Fruit fly (Drosophila melanogaster) whole organism, embryonic: ENCODE data around the gene Hand.

Experiments used
- Bgb ChIP-seq: fragments of 200-800 bp; sonication (Bioruptor generic); IDR thresholded peaks from 2 replicates; pipeline ENCODE4 v1.3.6; 2022; ENCODE audit warnings: missing biosample characterization, missing genetic modification characterization; ENCODE audit not compliant: partially characterized antibody
- CG10979 ChIP-seq: fragments of 200-800 bp; sonication (Bioruptor generic); optimal IDR thresholded peaks from 2 replicates; lab custom pipeline; 2018; ENCODE audit warnings: missing biosample characterization, mild to moderate bottlenecking, missing genetic modification characterization, moderate library complexity
- CG14710 ChIP-seq: fragments of 200-800 bp; sonication (Bioruptor generic); optimal IDR thresholded peaks from 3 replicates; lab custom pipeline; 2019; ENCODE audit warnings: missing biosample characterization, mild to moderate bottlenecking, missing genetic modification characterization, moderate library complexity
- CG15269 ChIP-seq: fragments of 200-800 bp; sonication (Bioruptor generic); optimal IDR thresholded peaks from 2 replicates; lab custom pipeline; 2018; ENCODE audit warnings: missing biosample characterization, mild to moderate bottlenecking, missing genetic modification characterization, moderate library complexity
- CG15514 ChIP-seq: fragments of 200-800 bp; sonication (Bioruptor generic); optimal IDR thresholded peaks from 3 replicates; lab custom pipeline; 2017; ENCODE audit warnings: missing biosample characterization, missing genetic modification characterization, mild to moderate bottlenecking, moderate library complexity, missing genetic modification reagents
- CG2116 ChIP-seq: fragments of 200-800 bp; sonication (Bioruptor generic); optimal IDR thresholded peaks from 3 replicates; lab custom pipeline; 2018; ENCODE audit warnings: missing biosample characterization, mild to moderate bottlenecking, missing genetic modification characterization
- CG34224 ChIP-seq: fragments of 200-800 bp; sonication (Bioruptor generic); IDR thresholded peaks from 3 replicates; pipeline ENCODE4 v1.3.6; 2022; ENCODE audit warnings: missing biosample characterization, missing genetic modification characterization; ENCODE audit not compliant: partially characterized antibody
- CG34376 ChIP-seq: fragments of 200-800 bp; sonication (Bioruptor generic); optimal IDR thresholded peaks from 2 replicates; lab custom pipeline; 2018; ENCODE audit warnings: missing biosample characterization, mild to moderate bottlenecking, missing genetic modification characterization
- CG43689 ChIP-seq: fragments of 200-800 bp; sonication (Bioruptor generic); IDR thresholded peaks from 2 replicates; pipeline ENCODE4 v1.3.6; 2022; ENCODE audit warnings: missing biosample characterization, missing genetic modification characterization
- CG4617 ChIP-seq: fragments of 200-800 bp; sonication (Bioruptor generic); optimal IDR thresholded peaks from 3 replicates; lab custom pipeline; 2016; ENCODE audit warnings: missing biosample characterization, missing genetic modification characterization, borderline replicate concordance
- CG5245 ChIP-seq: fragments of 200-800 bp; sonication (Bioruptor generic); optimal IDR thresholded peaks from 3 replicates; lab custom pipeline; 2016; ENCODE audit warnings: missing biosample characterization, missing genetic modification characterization
- CG5953 ChIP-seq: fragments of 200-800 bp; sonication (Bioruptor generic); IDR thresholded peaks from 2 replicates; pipeline ENCODE4 v1.3.6; 2022; ENCODE audit warnings: missing biosample characterization, missing genetic modification characterization
- CG7839 ChIP-seq: fragments of 200-800 bp; sonication (Bioruptor generic); optimal IDR thresholded peaks from 3 replicates; lab custom pipeline; 2018; ENCODE audit warnings: missing biosample characterization, mild to moderate bottlenecking, missing genetic modification characterization, moderate library complexity
- CG7928 ChIP-seq: fragments of 200-800 bp; sonication (Bioruptor generic); optimal IDR thresholded peaks from 2 replicates; lab custom pipeline; 2017; ENCODE audit warnings: missing biosample characterization, mild to moderate bottlenecking, missing genetic modification characterization
- CG9817 ChIP-seq: fragments of 200-800 bp; sonication (Bioruptor generic); optimal IDR thresholded peaks from 2 replicates; lab custom pipeline; 2018; ENCODE audit warnings: missing biosample characterization, mild to moderate bottlenecking, missing genetic modification characterization, moderate library complexity
- D19B ChIP-seq: fragments of 200-800 bp; sonication (Bioruptor generic); optimal IDR thresholded peaks from 2 replicates; lab custom pipeline; 2017; ENCODE audit warnings: missing biosample characterization, mild to moderate bottlenecking, missing genetic modification characterization
- Dp ChIP-seq: fragments of 200-800 bp; sonication (Bioruptor generic); optimal IDR thresholded peaks from 2 replicates; lab custom pipeline; 2018; ENCODE audit warnings: missing biosample characterization, mild to moderate bottlenecking, missing genetic modification characterization, moderate library complexity
- Ets65A ChIP-seq: fragments of 200-800 bp; sonication (Bioruptor generic); peaks from one replicate; lab custom pipeline; 2016; ENCODE audit warnings: missing biosample characterization, missing genetic modification characterization
- Ets97D ChIP-seq: fragments of 200-800 bp; sonication (Bioruptor generic); optimal IDR thresholded peaks from 3 replicates; lab custom pipeline; 2016; ENCODE audit warnings: missing biosample characterization, missing genetic modification characterization
- GATAe ChIP-seq: fragments of 200-800 bp; sonication (Bioruptor generic); conservative IDR thresholded peaks from 2 replicates; pipeline ENCODE4 v1.3.6; 2022; ENCODE audit warnings: missing biosample characterization, missing genetic modification characterization
- HmgD ChIP-seq: fragments of 200-800 bp; sonication (Bioruptor generic); optimal IDR thresholded peaks from 3 replicates; lab custom pipeline; 2016; ENCODE audit warnings: missing biosample characterization, missing genetic modification characterization
- HmgZ ChIP-seq: fragments of 200-800 bp; sonication (Bioruptor generic); optimal IDR thresholded peaks from 2 replicates; lab custom pipeline; 2018; ENCODE audit warnings: missing biosample characterization, mild to moderate bottlenecking, missing genetic modification characterization
- Hr51 ChIP-seq, 2 experiments: fragments of 200-800 bp; sonication (Bioruptor generic); optimal IDR thresholded peaks; 2 replicates in 1 of 2; 3 replicates in 1 of 2; lab custom pipeline; 2016 to 2018; ENCODE audit warnings: missing biosample characterization in 2 of 2, missing genetic modification characterization in 2 of 2, mild to moderate bottlenecking in 1 of 2, moderate library complexity in 1 of 2
- Hr78 ChIP-seq, 2 experiments: fragments of 200-800 bp in 1 of 2; fragments of >200 bp in 1 of 2; sonication (Bioruptor generic) in 1 of 2; optimal IDR thresholded peaks; 2 replicates each; lab custom pipeline; 2017 to 2019; ENCODE audit warnings: missing biosample characterization in 2 of 2, missing genetic modification characterization in 2 of 2, mild to moderate bottlenecking in 1 of 2, moderate library complexity in 1 of 2
- Max ChIP-seq: fragments of 200-800 bp; sonication (Bioruptor generic); optimal IDR thresholded peaks from 2 replicates; lab custom pipeline; 2016; ENCODE audit warnings: missing biosample characterization, mild to moderate bottlenecking, missing genetic modification characterization
- NFAT ChIP-seq: fragments of 200-800 bp; sonication (Bioruptor generic); IDR thresholded peaks from 2 replicates; pipeline ENCODE4 v1.3.6; 2022; ENCODE audit warnings: missing biosample characterization, missing genetic modification characterization
- Nf-YC ChIP-seq: fragments of 200-800 bp; optimal IDR thresholded peaks from 3 replicates; lab custom pipeline; 2019; ENCODE audit warnings: missing biosample characterization, mild to moderate bottlenecking, missing genetic modification characterization, moderate library complexity
- NfI ChIP-seq: fragments of 200-800 bp; sonication (Bioruptor generic); optimal IDR thresholded peaks from 3 replicates; lab custom pipeline; 2018; ENCODE audit warnings: missing biosample characterization, mild to moderate bottlenecking, missing genetic modification characterization, moderate library complexity
- Ptx1 ChIP-seq: fragments of 200-800 bp; sonication (Bioruptor generic); IDR thresholded peaks from 2 replicates; pipeline ENCODE4 v1.3.6; 2022; ENCODE audit warnings: missing biosample characterization, missing genetic modification characterization
- Rfx ChIP-seq: fragments of 200-800 bp; sonication (Bioruptor generic); IDR thresholded peaks from 2 replicates; pipeline ENCODE4 v1.3.6; 2022; ENCODE audit warnings: missing biosample characterization, missing genetic modification characterization
- Xbp1 ChIP-seq: fragments of 200-800 bp; sonication (Bioruptor generic); optimal IDR thresholded peaks from 3 replicates; lab custom pipeline; 2016; ENCODE audit warnings: missing biosample characterization, mild to moderate bottlenecking, missing genetic modification characterization
- cg ChIP-seq: fragments of 200-800 bp; sonication (Bioruptor generic); optimal IDR thresholded peaks from 3 replicates; lab custom pipeline; 2019; ENCODE audit warnings: missing biosample characterization, mild to moderate bottlenecking, missing genetic modification characterization, moderate library complexity
- da ChIP-seq: fragments of 200-800 bp; sonication (Bioruptor generic); optimal IDR thresholded peaks from 2 replicates; lab custom pipeline; 2016; ENCODE audit warnings: missing biosample characterization, missing genetic modification characterization
- dm ChIP-seq: fragments of 200-800 bp; sonication (Bioruptor generic); optimal IDR thresholded peaks from 3 replicates; lab custom pipeline; 2016; ENCODE audit warnings: missing biosample characterization, missing genetic modification characterization
- ems ChIP-seq: fragments of 200-800 bp; sonication (Bioruptor generic); optimal IDR thresholded peaks from 3 replicates; lab custom pipeline; 2016; ENCODE audit warnings: missing biosample characterization, missing genetic modification characterization
- gem ChIP-seq: fragments of 200-800 bp; sonication (Bioruptor generic); optimal IDR thresholded peaks from 2 replicates; lab custom pipeline; 2019; ENCODE audit warnings: missing biosample characterization, mild to moderate bottlenecking, missing genetic modification characterization, moderate library complexity
- her ChIP-seq: fragments of 200-800 bp; sonication (Bioruptor generic); optimal IDR thresholded peaks from 2 replicates; lab custom pipeline; 2016; ENCODE audit warnings: missing biosample characterization, missing genetic modification characterization
- ken ChIP-seq: fragments of 200-800 bp; sonication (Bioruptor generic); IDR thresholded peaks from 3 replicates; pipeline ENCODE4 v1.3.6; 2022; ENCODE audit warnings: missing biosample characterization, missing genetic modification characterization
- nau ChIP-seq: fragments of 200-800 bp; sonication (Bioruptor generic); optimal IDR thresholded peaks from 3 replicates; lab custom pipeline; 2017; ENCODE audit warnings: missing biosample characterization, mild to moderate bottlenecking, missing genetic modification characterization, missing genetic modification reagents
- nom ChIP-seq: fragments of 200-800 bp; sonication (Bioruptor generic); optimal IDR thresholded peaks from 2 replicates; lab custom pipeline; 2017; ENCODE audit warnings: missing biosample characterization, missing genetic modification characterization, mild to moderate bottlenecking, moderate library complexity, missing genetic modification reagents
- onecut ChIP-seq: fragments of 200-800 bp; sonication (Bioruptor generic); IDR thresholded peaks from 2 replicates; pipeline ENCODE4 v1.3.6; 2022; ENCODE audit warnings: missing biosample characterization, missing genetic modification characterization
- pfk ChIP-seq: fragments of 200-800 bp; sonication (Bioruptor generic); optimal IDR thresholded peaks from 2 replicates; lab custom pipeline; 2018; ENCODE audit warnings: missing biosample characterization, mild to moderate bottlenecking, missing genetic modification characterization, moderate library complexity
- seq ChIP-seq: fragments of 200-800 bp; sonication (Bioruptor generic); IDR thresholded peaks from 2 replicates; pipeline ENCODE4 v1.3.6; 2022; ENCODE audit warnings: missing biosample characterization, missing genetic modification characterization
- shn ChIP-seq: fragments of 200-800 bp; sonication (Bioruptor generic); optimal IDR thresholded peaks from 3 replicates; lab custom pipeline; 2016; ENCODE audit warnings: missing biosample characterization, missing genetic modification characterization
- sqz ChIP-seq: fragments of 200-800 bp; sonication (Bioruptor generic); optimal IDR thresholded peaks from 3 replicates; lab custom pipeline; 2018; ENCODE audit warnings: missing biosample characterization, mild to moderate bottlenecking, missing genetic modification characterization
- stwl ChIP-seq: fragments of 200-800 bp; sonication (Bioruptor generic); optimal IDR thresholded peaks from 3 replicates; lab custom pipeline; 2018; ENCODE audit warnings: missing biosample characterization, mild to moderate bottlenecking, missing genetic modification characterization, moderate library complexity
- sug ChIP-seq: fragments of 200-800 bp; optimal IDR thresholded peaks from 2 replicates; lab custom pipeline; 2019; ENCODE audit warnings: missing biosample characterization, mild to moderate bottlenecking, missing genetic modification characterization, moderate library complexity
- tna ChIP-seq: fragments of 200-800 bp; sonication (Bioruptor generic); IDR thresholded peaks from 2 replicates; pipeline ENCODE4 v1.3.6; 2022; ENCODE audit warnings: missing biosample characterization, missing genetic modification characterization; ENCODE audit not compliant: partially characterized antibody
- unc-4 ChIP-seq: fragments of 200-800 bp; sonication (Bioruptor generic); IDR thresholded peaks from 2 replicates; pipeline ENCODE4 v1.3.6; 2022; ENCODE audit warnings: missing biosample characterization, missing genetic modification characterization; ENCODE audit not compliant: partially characterized antibody

Gene Hand

dm6 chr2L:10303786-10304185, 8.6 kb upstream of the Hand start, which contains the start of gene nmd (continued):
- TF ChIP-seq CG9817 (peak; percentile 16), Max (peak; percentile 51), GATAe (no peak), CG14710 (tag; lab: Kevin White, UChicago) (peak; percentile 42), Ptx1 (GFP tag; lab: Robert Waterston, UW) (0 out of 2 replicates have a peak, but pooled peaks have one; percentile 13), CG5953 (no peak), CG15514 (GFP tag; lab: Kevin White, UChicago) (peak; percentile 82), sqz (no peak), Dp (GFP tag; lab: Kevin White, UChicago) (peak; percentile 29), ken (0 out of 3 replicates have a peak, but pooled peaks have one; percentile 9), shn (no peak), cg (GFP tag; lab: Kevin White, UChicago) (peak; percentile 4), her (GFP tag; lab: Kevin White, UChicago) (no peak), HmgD (GFP tag; lab: Kevin White, UChicago) (peak; percentile 34), NFAT (GFP tag; lab: Robert Waterston, UW) (no peak), nom (GFP tag; lab: Kevin White, UChicago) (peak; percentile 24), D19B (no peak), ems (GFP tag; lab: Kevin White, UChicago) (no peak), gem (tag; lab: Kevin White, UChicago) (peak; percentile 16), onecut (peak; percentile 32; the same call in 1 of the 2 replicates), CG2116 (peak; percentile 92), stwl (tag; lab: Kevin White, UChicago) (peak; percentile 90), tna (GFP tag; lab: Robert Waterston, UW) (peak; percentile 12; the same call in 1 of the 2 replicates), Ets65A (GFP tag; lab: Kevin White, UChicago) (peak; percentile 60), CG34224 (GFP tag; lab: Robert Waterston, UW) (no peak), nau (no peak), Nf-YC (tag; lab: Kevin White, UChicago) (peak; percentile 31), Hr78 (GFP tag; optimal IDR thresholded peaks at IDR 0.05; lab: Kevin White, UChicago) (no peak), CG5245 (no peak), unc-4 (GFP tag; lab: Robert Waterston, UW) (peak; percentile 30; the same call in 1 of the 2 replicates), pfk (GFP tag; lab: Kevin White, UChicago) (peak; percentile 95), CG4617 (GFP tag; lab: Kevin White, UChicago) (peak; percentile 70), CG7839 (peak; percentile 2), seq (GFP tag; lab: Robert Waterston, UW) (no peak), Bgb (GFP tag; lab: Robert Waterston, UW) (peak; percentile 53; the same call in 1 of the 2 replicates), Rfx (GFP tag; lab: Robert Waterston, UW) (peak; percentile 57), CG7928 (no peak), sug (tag; lab: Kevin White, UChicago) (peak; percentile 17), NfI (GFP tag; lab: Kevin White, UChicago) (peak; percentile 20), da (GFP tag; lab: Kevin White, UChicago) (no peak), CG43689 (GFP tag; lab: Robert Waterston, UW) (no peak), CG15269 (peak; percentile 6), dm (peak; percentile 45), Xbp1 (GFP tag; lab: Kevin White, UChicago) (peak; percentile 13), Ets97D (GFP tag; lab: Kevin White, UChicago) (peak; percentile 48), CG10979 (tag; lab: Kevin White, UChicago) (peak; percentile 7), HmgZ (peak; percentile 19), CG34376 (GFP tag; lab: Kevin White, UChicago) (peak; percentile 43), Hr51 (GFP tag; optimal IDR thresholded peaks at IDR 0.05; lab: Kevin White, UChicago) (peak in 1 of 2 experiments; percentile 24)
